Worm (Caenorhabditis elegans) whole organism, L1 larva: Measurements from ENCODE around the gene H06A10.1.

Experiments
- aha-1 ChIP-seq: fragments of 150-350 bp; optimal IDR thresholded peaks from 2 replicates; lab custom pipeline; 2014; ENCODE audit warnings: missing biosample characterization, missing genetic modification characterization
- aly-2 ChIP-seq: fragments of 150-350 bp; optimal IDR thresholded peaks from 2 replicates; lab custom pipeline; 2014; ENCODE audit warnings: missing biosample characterization, missing genetic modification characterization
- ces-1 ChIP-seq: fragments of 150-350 bp; optimal IDR thresholded peaks from 2 replicates; lab custom pipeline; 2014; ENCODE audit warnings: missing biosample characterization, missing genetic modification reagents, missing genetic modification characterization
- hlh-17 ChIP-seq: fragments of 200-800 bp; sonication (Bioruptor generic); optimal IDR thresholded peaks from 2 replicates; lab custom pipeline; 2018; ENCODE audit warnings: missing genetic modification characterization, mild to moderate bottlenecking, missing compliant biosample characterization, moderate library complexity, borderline replicate concordance
- irx-1 ChIP-seq: sonication (generic microtip); optimal IDR thresholded peaks from 2 replicates; lab custom pipeline; 2016; ENCODE audit warnings: missing genetic modification characterization, missing compliant biosample characterization
- nhr-12 ChIP-seq: sonication (generic microtip); optimal IDR thresholded peaks from 2 replicates; lab custom pipeline; 2017; ENCODE audit warnings: missing biosample characterization, missing genetic modification characterization
- pag-3 ChIP-seq: sonication (generic microtip); optimal IDR thresholded peaks from 2 replicates; lab custom pipeline; 2017; ENCODE audit warnings: missing genetic modification characterization, mild to moderate bottlenecking, missing compliant biosample characterization, antibody characterized with exemption, borderline replicate concordance; ENCODE audit not compliant: insufficient read depth
- swsn-7 ChIP-seq: sonication (generic microtip); optimal IDR thresholded peaks from 2 replicates; lab custom pipeline; 2016; ENCODE audit warnings: missing genetic modification characterization, missing compliant biosample characterization

DNA sequence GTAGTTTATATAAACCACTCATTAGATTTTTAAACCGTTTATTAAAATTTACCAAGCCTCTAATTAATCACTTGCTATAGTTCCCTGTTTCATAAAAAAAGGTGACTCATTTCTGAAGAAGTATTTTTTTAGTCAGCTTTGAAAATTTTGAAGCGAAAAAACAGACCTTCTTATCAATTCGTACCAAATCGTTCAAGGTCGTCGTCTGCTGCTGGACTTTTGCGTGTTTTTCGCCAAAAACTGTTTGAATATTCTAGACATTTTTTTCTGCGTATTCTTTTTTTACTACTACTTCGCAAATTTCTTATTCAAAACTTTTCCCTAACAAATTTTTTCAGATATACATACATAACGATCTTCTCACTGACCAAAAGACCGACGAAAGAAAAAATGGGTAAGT, 34.9 kb downstream of the H06A10.1 start, which contains the start of gene cah-4:
- no peak for TF ChIP-seq swsn-7 (tag; lab: Kevin White, UChicago)
- TF ChIP-seq nhr-12 (tag; lab: Kevin White, UChicago) = no peak
- no peak for TF ChIP-seq ces-1 (GFP tag; lab: Kevin White, UChicago)
- TF ChIP-seq aly-2 (tag; lab: Kevin White, UChicago) = no peak
- no peak for TF ChIP-seq pag-3 (tag; lab: Kevin White, UChicago)
- no peak for TF ChIP-seq aha-1 (tag; lab: Kevin White, UChicago)
- no peak for TF ChIP-seq irx-1
- no peak for TF ChIP-seq hlh-17 (GFP tag; lab: Kevin White, UChicago)
